Worm (Caenorhabditis elegans) whole organism, L3 larva: ENCODE measurements around the gene C28D4.8.

ENCODE experiments used
- R02D3.7 ChIP-seq: fragments of 150-350 bp; optimal IDR thresholded peaks from 2 replicates; lab custom pipeline; 2014; ENCODE audit warnings: missing biosample characterization, missing genetic modification characterization
- aly-2 ChIP-seq: fragments of 150-350 bp; optimal IDR thresholded peaks from 2 replicates; lab custom pipeline; 2014; ENCODE audit warnings: missing biosample characterization, missing genetic modification characterization
- ama-1 ChIP-seq: fragments of 150-350 bp; optimal IDR thresholded peaks from 2 replicates; lab custom pipeline; 2018
- ceh-9 ChIP-seq: sonication (generic microtip); optimal IDR thresholded peaks from 2 replicates; lab custom pipeline; 2018; ENCODE audit warnings: missing biosample characterization, missing genetic modification characterization
- fkh-10 ChIP-seq: sonication (generic microtip); optimal IDR thresholded peaks from 2 replicates; lab custom pipeline; 2017; ENCODE audit warnings: missing biosample characterization, missing genetic modification reagents, missing genetic modification characterization
- mml-1 ChIP-seq: fragments of 150-350 bp; sonication (generic microtip); optimal IDR thresholded peaks from 3 replicates; lab custom pipeline; 2014; ENCODE audit warnings: missing biosample characterization, missing genetic modification characterization
- nfya-1 ChIP-seq: sonication (generic microtip); optimal IDR thresholded peaks from 2 replicates; lab custom pipeline; 2017; ENCODE audit warnings: missing genetic modification characterization, mild to moderate bottlenecking, missing compliant biosample characterization, antibody characterized with exemption, moderate library complexity; ENCODE audit not compliant: insufficient read depth
- nhr-11 ChIP-seq: fragments of 150-350 bp; optimal IDR thresholded peaks from 2 replicates; lab custom pipeline; 2014; ENCODE audit warnings: missing biosample characterization, missing genetic modification characterization
- nhr-12 ChIP-seq: fragments of 150-350 bp; optimal IDR thresholded peaks from 2 replicates; lab custom pipeline; 2014; ENCODE audit warnings: missing biosample characterization, missing genetic modification characterization
- nhr-28 ChIP-seq: fragments of 150-350 bp; optimal IDR thresholded peaks from 2 replicates; lab custom pipeline; 2014; ENCODE audit warnings: missing biosample characterization, missing genetic modification characterization
- nhr-76 ChIP-seq: fragments of 150-350 bp; sonication (generic microtip); optimal IDR thresholded peaks from 5 replicates; lab custom pipeline; 2014; ENCODE audit warnings: missing biosample characterization, missing genetic modification characterization
- skn-1 ChIP-seq: fragments of 150-350 bp; optimal IDR thresholded peaks from 2 replicates; lab custom pipeline; 2014; ENCODE audit warnings: missing biosample characterization, missing genetic modification characterization
- zag-1 ChIP-seq: fragments of 150-350 bp; optimal IDR thresholded peaks from 2 replicates; lab custom pipeline; 2014; ENCODE audit warnings: missing biosample characterization, missing genetic modification characterization

- no peak for TF ChIP-seq nhr-28 (tag; lab: Kevin White, UChicago)
- TF ChIP-seq zag-1 (tag; lab: Kevin White, UChicago): no peak
- no peak for TF ChIP-seq R02D3.7
- TF ChIP-seq nhr-12: no peak
- no peak for TF ChIP-seq skn-1 (tag; lab: Kevin White, UChicago)
- no peak for TF ChIP-seq ama-1 (lab: Kevin White, UChicago)
- no peak for TF ChIP-seq nhr-76
- no peak for TF ChIP-seq nfya-1 (tag; lab: Kevin White, UChicago)
- TF ChIP-seq ceh-9 (tag; lab: Kevin White, UChicago): no peak
- TF ChIP-seq nhr-11: no peak
- no peak for TF ChIP-seq mml-1 (tag; lab: Kevin White, UChicago)
- TF ChIP-seq aly-2 (tag; lab: Kevin White, UChicago): no peak
- no peak for TF ChIP-seq fkh-10 (GFP tag; lab: Kevin White, UChicago)
These were observed 5.4 kb downstream of the C28D4.8 start, which contains the start of gene C28D4.7 for ce11 chrIV:9742883-9743282.
